Worm (Caenorhabditis elegans): ENCODE results near the gene sel-15.
A peak's percentile ranks its signal among the peaks of the same experiment; 100 is the strongest.

- TF ChIP-seq tbx-37 (GFP tag; conservative IDR thresholded peaks at IDR 0.05) = no peak
- TF ChIP-seq ama-1 (optimal IDR thresholded peaks at IDR 0.05) = no peak
- no peak for TF ChIP-seq tbx-11 (GFP tag; IDR thresholded peaks at IDR 0.05)
- TF ChIP-seq ets-7 (tag; optimal IDR thresholded peaks at IDR 0.05) = no peak
- no peak for TF ChIP-seq flt-1 (GFP tag; IDR thresholded peaks at IDR 0.05)
- TF ChIP-seq scrt-1 (GFP tag; IDR thresholded peaks at IDR 0.05) = no peak
- TF ChIP-seq tra-4 (tag; optimal IDR thresholded peaks at IDR 0.05) = no peak
- TF ChIP-seq hnd-1 (tag; optimal IDR thresholded peaks at IDR 0.05) = no peak
- no peak for TF ChIP-seq hmg-4 (GFP tag; optimal IDR thresholded peaks at IDR 0.05)
- no peak for TF ChIP-seq aly-1 (tag; optimal IDR thresholded peaks at IDR 0.05)
- TF ChIP-seq ceh-36 (tag; optimal IDR thresholded peaks at IDR 0.05) = peak; percentile 20
- no peak for TF ChIP-seq F13C5.2 (tag; optimal IDR thresholded peaks at IDR 0.05)
Observed at ce11 chrIII:657241-657640, 39.0 kb downstream of the sel-15 start.

Data from whole organism, early embryonic.